Fruit fly (Drosophila melanogaster): ENCODE data around the gene AsnS.

dm6 chr3L:21224274-21224673, 51.4 kb downstream of the AsnS start:
- no peak for TF ChIP-seq CG9437 (GFP tag; optimal IDR thresholded peaks at IDR 0.05)
- TF ChIP-seq HLH54F (GFP tag; optimal IDR thresholded peaks at IDR 0.05), result no peak
- TF ChIP-seq slou (GFP tag; optimal IDR thresholded peaks at IDR 0.05), result no peak
- TF ChIP-seq CG10431 (GFP tag; optimal IDR thresholded peaks at IDR 0.05), result no peak
- TF ChIP-seq unpg (GFP tag; optimal IDR thresholded peaks at IDR 0.05), result no peak
- TF ChIP-seq CG7556 (GFP tag; optimal IDR thresholded peaks at IDR 0.05), result no peak
- no peak for TF ChIP-seq lab (GFP tag; optimal IDR thresholded peaks at IDR 0.05)
- TF ChIP-seq dysf (GFP tag; IDR thresholded peaks at IDR 0.05), result no peak
- no peak for TF ChIP-seq Deaf1 (tag; optimal IDR thresholded peaks at IDR 0.05)
- no peak for TF ChIP-seq Ets97D (GFP tag; optimal IDR thresholded peaks at IDR 0.05)
- no peak for TF ChIP-seq prd (optimal IDR thresholded peaks at IDR 0.05)
- no peak for TF ChIP-seq prd (GFP tag; IDR thresholded peaks at IDR 0.05)
- TF ChIP-seq CG6765 (GFP tag; optimal IDR thresholded peaks at IDR 0.05), result no peak
- no peak for TF ChIP-seq Dll (GFP tag; IDR thresholded peaks at IDR 0.05; ENCODE audit: partially characterized antibody)
- TF ChIP-seq Eip74EF (GFP tag; optimal IDR thresholded peaks at IDR 0.05), result no peak
